Fruit fly (Drosophila melanogaster) whole organism, adult: ENCODE results near the gene Zmynd10.

Source experiments
- Hr96 ChIP-seq: fragments of 200-800 bp; sonication (Bioruptor generic); optimal IDR thresholded peaks from 2 replicates; lab custom pipeline; 2016; ENCODE audit warnings: missing biosample characterization, missing genetic modification characterization
- cnc ChIP-seq, 2 experiments: fragments of >200 bp; optimal IDR thresholded peaks; 2 replicates each; lab custom pipeline; 2017
- toe ChIP-seq: fragments of 200-800 bp; sonication (Bioruptor generic); optimal IDR thresholded peaks from 2 replicates; lab custom pipeline; 2016; ENCODE audit warnings: missing biosample characterization, missing genetic modification characterization

- TF ChIP-seq Hr96 (GFP tag; lab: Kevin White, UChicago) (no peak), cnc (optimal IDR thresholded peaks at IDR 0.05; lab: Kevin White, UChicago) (no peak), toe (GFP tag; lab: Kevin White, UChicago) (no peak)
Observed at dm6 chr3L:13011511-13011910, 14.7 kb downstream of the Zmynd10 start, which contains the start of gene Cul6.
